Fruit fly (Drosophila melanogaster) whole organism, prepupa: ENCODE measurements around the gene Ugalt.

Experiments used
- CG11902 ChIP-seq: fragments of 200-800 bp; sonication (Bioruptor generic); optimal IDR thresholded peaks from 3 replicates; lab custom pipeline; 2016; ENCODE audit warnings: missing biosample characterization, missing genetic modification characterization
- Ets21C ChIP-seq: fragments of 200-800 bp; sonication (Bioruptor generic); optimal IDR thresholded peaks from 3 replicates; lab custom pipeline; 2016; ENCODE audit warnings: missing biosample characterization, missing genetic modification characterization
- Hr38 ChIP-seq: sonication (Bioruptor generic); optimal IDR thresholded peaks from 2 replicates; lab custom pipeline; 2016; ENCODE audit warnings: missing biosample characterization, missing genetic modification characterization
- Hr39 ChIP-seq: fragments of 200-800 bp; sonication (Bioruptor generic); optimal IDR thresholded peaks from 2 replicates; lab custom pipeline; 2016; ENCODE audit warnings: missing biosample characterization, missing genetic modification characterization
- Hr4 ChIP-seq: fragments of 200-800 bp; sonication (Bioruptor generic); optimal IDR thresholded peaks from 3 replicates; lab custom pipeline; 2016; ENCODE audit warnings: missing biosample characterization, missing genetic modification characterization
- Lpt ChIP-seq: fragments of 200-800 bp; sonication (Bioruptor generic); optimal IDR thresholded peaks from 3 replicates; lab custom pipeline; 2016; ENCODE audit warnings: missing biosample characterization, missing genetic modification characterization
- OdsH ChIP-seq: fragments of 200-800 bp; sonication (Bioruptor generic); optimal IDR thresholded peaks from 3 replicates; lab custom pipeline; 2016; ENCODE audit warnings: missing biosample characterization, missing genetic modification characterization
- Sox14 ChIP-seq: fragments of 200-800 bp; sonication (Bioruptor generic); optimal IDR thresholded peaks from 3 replicates; lab custom pipeline; 2016; ENCODE audit warnings: missing biosample characterization, missing genetic modification characterization
- cyc ChIP-seq: fragments of 200-800 bp; sonication (Bioruptor generic); optimal IDR thresholded peaks from 3 replicates; lab custom pipeline; 2016; ENCODE audit warnings: missing biosample characterization, missing genetic modification characterization
- fd59A ChIP-seq: fragments of 200-800 bp; sonication (Bioruptor generic); optimal IDR thresholded peaks from 2 replicates; lab custom pipeline; 2017; ENCODE audit warnings: missing biosample characterization, mild to moderate bottlenecking, missing genetic modification characterization, missing genetic modification reagents
- fkh ChIP-seq: fragments of 200-800 bp; sonication (Bioruptor generic); optimal IDR thresholded peaks from 3 replicates; lab custom pipeline; 2017; ENCODE audit warnings: missing biosample characterization, mild to moderate bottlenecking, missing genetic modification characterization, moderate library complexity
- pdm3 ChIP-seq: fragments of 200-800 bp; sonication (Bioruptor generic); optimal IDR thresholded peaks from 3 replicates; lab custom pipeline; 2016; ENCODE audit warnings: missing biosample characterization, missing genetic modification characterization

dm6 chrX:2713776-2714175 is 10.1 kb upstream of the Ugalt start, which contains the start of the genes CG2685 and CG2694:
- TF ChIP-seq pdm3 (no peak), cyc (GFP tag; lab: Kevin White, UChicago) (no peak), OdsH (GFP tag; lab: Kevin White, UChicago) (no peak), Hr39 (GFP tag; lab: Kevin White, UChicago) (no peak), fd59A (GFP tag; lab: Kevin White, UChicago) (no peak), Sox14 (no peak), Lpt (no peak), Ets21C (GFP tag; lab: Kevin White, UChicago) (no peak), CG11902 (GFP tag; lab: Kevin White, UChicago) (no peak), Hr38 (no peak), fkh (GFP tag; lab: Kevin White, UChicago) (no peak), Hr4 (GFP tag; lab: Kevin White, UChicago) (no peak)
